Fruit fly (Drosophila melanogaster) whole organism, prepupa: ENCODE data around the gene CG34308.
A peak's percentile ranks its signal among the peaks of the same experiment; 100 is the strongest.

Experiments used
- Blimp-1 ChIP-seq: fragments of 200-800 bp; sonication (Bioruptor generic); optimal IDR thresholded peaks from 3 replicates; lab custom pipeline; 2017; ENCODE audit warnings: missing biosample characterization, missing genetic modification characterization, mild to moderate bottlenecking, moderate library complexity, missing genetic modification reagents
- CG10631 ChIP-seq: fragments of 200-800 bp; sonication (Bioruptor generic); optimal IDR thresholded peaks from 2 replicates; lab custom pipeline; 2016; ENCODE audit warnings: missing biosample characterization, missing genetic modification characterization
- CG11294 ChIP-seq: fragments of 200-800 bp; sonication (Bioruptor generic); IDR thresholded peaks from 2 replicates; pipeline ENCODE4 v1.3.6; 2022; ENCODE audit warnings: missing biosample characterization, missing genetic modification characterization
- CG11762 ChIP-seq: fragments of 200-800 bp; sonication (Bioruptor generic); optimal IDR thresholded peaks from 3 replicates; lab custom pipeline; 2016; ENCODE audit warnings: missing biosample characterization, missing genetic modification characterization; ENCODE audit not compliant: insufficient read depth
- CG15336 ChIP-seq: fragments of 200-800 bp; sonication (Bioruptor generic); IDR thresholded peaks from 2 replicates; pipeline ENCODE4 v1.3.6; 2022; ENCODE audit warnings: missing biosample characterization, missing genetic modification characterization
- CG1621 ChIP-seq: fragments of 200-800 bp; sonication (Bioruptor generic); optimal IDR thresholded peaks from 3 replicates; lab custom pipeline; 2018; ENCODE audit warnings: missing biosample characterization, mild to moderate bottlenecking, missing genetic modification characterization
- CG16779 ChIP-seq: fragments of 200-800 bp; sonication (Bioruptor generic); optimal IDR thresholded peaks from 3 replicates; lab custom pipeline; 2017; ENCODE audit warnings: missing biosample characterization, mild to moderate bottlenecking, missing genetic modification characterization
- CG31627 ChIP-seq: fragments of 200-800 bp; sonication (Bioruptor generic); optimal IDR thresholded peaks from 3 replicates; lab custom pipeline; 2016; ENCODE audit warnings: missing biosample characterization, missing genetic modification characterization
- CG32006 ChIP-seq: fragments of 200-800 bp; sonication (Bioruptor generic); optimal IDR thresholded peaks from 3 replicates; lab custom pipeline; 2017; ENCODE audit warnings: missing biosample characterization, mild to moderate bottlenecking, missing genetic modification characterization
- CG34406 ChIP-seq: fragments of 200-800 bp; sonication (Bioruptor generic); optimal IDR thresholded peaks from 3 replicates; lab custom pipeline; 2016; ENCODE audit warnings: missing biosample characterization, missing genetic modification characterization
- CG4318 ChIP-seq: fragments of 200-800 bp; sonication (Bioruptor generic); optimal IDR thresholded peaks from 3 replicates; lab custom pipeline; 2017; ENCODE audit warnings: missing biosample characterization, mild to moderate bottlenecking, missing genetic modification characterization
- CG6276 ChIP-seq: fragments of 200-800 bp; sonication (Bioruptor generic); optimal IDR thresholded peaks from 2 replicates; lab custom pipeline; 2017; ENCODE audit warnings: missing biosample characterization, mild to moderate bottlenecking, missing genetic modification characterization
- CG6792 ChIP-seq: fragments of 200-800 bp; sonication (Bioruptor generic); optimal IDR thresholded peaks from 3 replicates; lab custom pipeline; 2016; ENCODE audit warnings: missing biosample characterization, missing genetic modification characterization
- CG6808 ChIP-seq: fragments of 200-800 bp; sonication (Bioruptor generic); optimal IDR thresholded peaks from 3 replicates; lab custom pipeline; 2017; ENCODE audit warnings: missing biosample characterization, missing genetic modification characterization, mild to moderate bottlenecking, moderate library complexity, missing genetic modification reagents
- CG6854 ChIP-seq: fragments of 200-800 bp; sonication (Bioruptor generic); optimal IDR thresholded peaks from 2 replicates; lab custom pipeline; 2017; ENCODE audit warnings: missing biosample characterization, mild to moderate bottlenecking, missing genetic modification characterization
- CG7368 ChIP-seq: fragments of 200-800 bp; sonication (Bioruptor generic); optimal IDR thresholded peaks from 3 replicates; lab custom pipeline; 2016; ENCODE audit warnings: missing biosample characterization, missing genetic modification characterization
- CG8319 ChIP-seq: fragments of 200-800 bp; sonication (Bioruptor generic); optimal IDR thresholded peaks from 3 replicates; lab custom pipeline; 2016; ENCODE audit warnings: missing biosample characterization, missing genetic modification characterization
- CG9139 ChIP-seq: fragments of 200-800 bp; sonication (Bioruptor generic); optimal IDR thresholded peaks from 3 replicates; lab custom pipeline; 2017; ENCODE audit warnings: missing biosample characterization, mild to moderate bottlenecking, missing genetic modification characterization
- Eip75B ChIP-seq: fragments of 200-800 bp; sonication (Bioruptor generic); optimal IDR thresholded peaks from 3 replicates; lab custom pipeline; 2016; ENCODE audit warnings: missing biosample characterization, missing genetic modification characterization
- Eip78C ChIP-seq: fragments of 200-800 bp; sonication (Bioruptor generic); peaks from one replicate; lab custom pipeline; 2016; ENCODE audit warnings: missing biosample characterization, missing genetic modification characterization
- Ets21C ChIP-seq: fragments of 200-800 bp; sonication (Bioruptor generic); optimal IDR thresholded peaks from 3 replicates; lab custom pipeline; 2016; ENCODE audit warnings: missing biosample characterization, missing genetic modification characterization
- Ets96B ChIP-seq: fragments of 200-800 bp; optimal IDR thresholded peaks from 2 replicates; lab custom pipeline; 2019; ENCODE audit warnings: missing biosample characterization, mild to moderate bottlenecking, missing genetic modification characterization, moderate library complexity
- Gug ChIP-seq: fragments of 200-800 bp; sonication (Bioruptor generic); IDR thresholded peaks from 2 replicates; pipeline ENCODE4 v1.3.6; 2022; ENCODE audit warnings: missing biosample characterization, missing genetic modification characterization
- Hr38 ChIP-seq: sonication (Bioruptor generic); optimal IDR thresholded peaks from 2 replicates; lab custom pipeline; 2016; ENCODE audit warnings: missing biosample characterization, missing genetic modification characterization
- Hr39 ChIP-seq: fragments of 200-800 bp; sonication (Bioruptor generic); optimal IDR thresholded peaks from 2 replicates; lab custom pipeline; 2016; ENCODE audit warnings: missing biosample characterization, missing genetic modification characterization
- Hr4 ChIP-seq: fragments of 200-800 bp; sonication (Bioruptor generic); optimal IDR thresholded peaks from 3 replicates; lab custom pipeline; 2016; ENCODE audit warnings: missing biosample characterization, missing genetic modification characterization
- Lpt ChIP-seq: fragments of 200-800 bp; sonication (Bioruptor generic); optimal IDR thresholded peaks from 3 replicates; lab custom pipeline; 2016; ENCODE audit warnings: missing biosample characterization, missing genetic modification characterization
- Met ChIP-seq: fragments of 200-800 bp; sonication (Bioruptor generic); optimal IDR thresholded peaks from 3 replicates; lab custom pipeline; 2016; ENCODE audit warnings: missing biosample characterization, missing genetic modification characterization
- OdsH ChIP-seq: fragments of 200-800 bp; sonication (Bioruptor generic); optimal IDR thresholded peaks from 3 replicates; lab custom pipeline; 2016; ENCODE audit warnings: missing biosample characterization, missing genetic modification characterization
- Smox ChIP-seq: fragments of 200-800 bp; sonication (Bioruptor generic); optimal IDR thresholded peaks from 3 replicates; lab custom pipeline; 2016; ENCODE audit warnings: missing biosample characterization, missing genetic modification characterization
- Sox102F ChIP-seq: fragments of 200-800 bp; sonication (Bioruptor generic); optimal IDR thresholded peaks from 2 replicates; lab custom pipeline; 2016; ENCODE audit warnings: missing biosample characterization, mild to moderate bottlenecking, missing genetic modification characterization
- Sox14 ChIP-seq: fragments of 200-800 bp; sonication (Bioruptor generic); optimal IDR thresholded peaks from 3 replicates; lab custom pipeline; 2016; ENCODE audit warnings: missing biosample characterization, missing genetic modification characterization
- achi ChIP-seq: fragments of 200-800 bp; sonication (Bioruptor generic); optimal IDR thresholded peaks from 3 replicates; lab custom pipeline; 2016; ENCODE audit warnings: missing biosample characterization, missing genetic modification characterization
- dsx ChIP-seq: fragments of 200-800 bp; optimal IDR thresholded peaks from 3 replicates; lab custom pipeline; 2019; ENCODE audit warnings: missing biosample characterization, mild to moderate bottlenecking, missing genetic modification characterization, moderate library complexity; ENCODE audit not compliant: poor library complexity, severe bottlenecking
- eg ChIP-seq: fragments of 200-800 bp; sonication (Bioruptor generic); IDR thresholded peaks from 3 replicates; pipeline ENCODE4 v1.3.6; 2022; ENCODE audit warnings: missing biosample characterization, missing genetic modification characterization
- esn ChIP-seq: fragments of 200-800 bp; sonication (Bioruptor generic); optimal IDR thresholded peaks from 2 replicates; lab custom pipeline; 2016; ENCODE audit warnings: missing biosample characterization, mild to moderate bottlenecking, missing genetic modification characterization, moderate library complexity
- fd59A ChIP-seq: fragments of 200-800 bp; sonication (Bioruptor generic); optimal IDR thresholded peaks from 2 replicates; lab custom pipeline; 2017; ENCODE audit warnings: missing biosample characterization, mild to moderate bottlenecking, missing genetic modification characterization, missing genetic modification reagents
- fkh ChIP-seq: fragments of 200-800 bp; sonication (Bioruptor generic); optimal IDR thresholded peaks from 3 replicates; lab custom pipeline; 2017; ENCODE audit warnings: missing biosample characterization, mild to moderate bottlenecking, missing genetic modification characterization, moderate library complexity
- lz ChIP-seq: fragments of 200-800 bp; sonication (Bioruptor generic); optimal IDR thresholded peaks from 3 replicates; lab custom pipeline; 2016; ENCODE audit warnings: missing biosample characterization, missing genetic modification characterization
- net ChIP-seq: fragments of 200-800 bp; sonication (Bioruptor generic); optimal IDR thresholded peaks from 3 replicates; lab custom pipeline; 2016; ENCODE audit warnings: missing biosample characterization, missing genetic modification characterization
- pdm3 ChIP-seq: fragments of 200-800 bp; sonication (Bioruptor generic); optimal IDR thresholded peaks from 3 replicates; lab custom pipeline; 2016; ENCODE audit warnings: missing biosample characterization, missing genetic modification characterization
- salr ChIP-seq, 2 experiments: fragments of 200-800 bp; sonication (Bioruptor generic); optimal IDR thresholded peaks; 3 replicates each; lab custom pipeline; 2016 to 2018; ENCODE audit warnings: missing biosample characterization in 2 of 2, missing genetic modification characterization in 2 of 2, mild to moderate bottlenecking in 1 of 2
- spab ChIP-seq: fragments of 200-800 bp; sonication (Bioruptor generic); optimal IDR thresholded peaks from 2 replicates; lab custom pipeline; 2017; ENCODE audit warnings: missing biosample characterization, mild to moderate bottlenecking, missing genetic modification characterization, missing genetic modification reagents
- ss ChIP-seq, 2 experiments: fragments of 200-800 bp; sonication (Bioruptor generic); optimal IDR thresholded peaks; 2 replicates in 1 of 2; 3 replicates in 1 of 2; lab custom pipeline; 2017 to 2018; ENCODE audit warnings: mild to moderate bottlenecking in 2 of 2, missing biosample characterization in 2 of 2, missing genetic modification characterization in 2 of 2, moderate library complexity in 1 of 2
- svp ChIP-seq: fragments of 200-800 bp; sonication (Bioruptor generic); peaks from one replicate; lab custom pipeline; 2016; ENCODE audit warnings: missing biosample characterization, missing genetic modification characterization
- topi ChIP-seq: fragments of 200-800 bp; sonication (Bioruptor generic); optimal IDR thresholded peaks from 3 replicates; lab custom pipeline; 2016; ENCODE audit warnings: missing biosample characterization, missing genetic modification characterization
- vri ChIP-seq: fragments of 200-800 bp; sonication (Bioruptor generic); optimal IDR thresholded peaks from 3 replicates; lab custom pipeline; 2016; ENCODE audit warnings: missing biosample characterization, mild to moderate bottlenecking, missing genetic modification characterization

The CG34308 gene

dm6 chr3R:13047431-13047830, 41.6 kb upstream of the CG34308 start, which contains the start of gene CG31157:
CG31157 (plus strand) TSS chr3R:13047731.
- no peak for TF ChIP-seq Eip75B (GFP tag; lab: Kevin White, UChicago)
- no peak for TF ChIP-seq CG11294
- TF ChIP-seq Sox14 = no peak
- TF ChIP-seq CG1621 (tag; lab: Kevin White, UChicago) = no peak
- TF ChIP-seq Ets21C (GFP tag; lab: Kevin White, UChicago) = no peak
- no peak for TF ChIP-seq pdm3
- TF ChIP-seq spab (GFP tag; lab: Kevin White, UChicago) = no peak
- TF ChIP-seq OdsH = no peak
- no peak for TF ChIP-seq fd59A (GFP tag; lab: Kevin White, UChicago)
- TF ChIP-seq fkh (GFP tag; lab: Kevin White, UChicago) = no peak
- TF ChIP-seq CG34406 (GFP tag; lab: Kevin White, UChicago) = no peak
- TF ChIP-seq eg (GFP tag; lab: Robert Waterston, UW) = no peak
- no peak for TF ChIP-seq Lpt
- TF ChIP-seq Smox (GFP tag; lab: Kevin White, UChicago) = no peak
- TF ChIP-seq CG7368 (GFP tag; lab: Kevin White, UChicago) = no peak
- TF ChIP-seq vri (GFP tag; lab: Kevin White, UChicago) = no peak
- TF ChIP-seq Gug (GFP tag; lab: Robert Waterston, UW) = no peak
- no peak for TF ChIP-seq CG11762
- no peak for TF ChIP-seq ss (GFP tag; optimal IDR thresholded peaks at IDR 0.05; lab: Kevin White, UChicago)
- TF ChIP-seq, all 60 proteins: peak for 0

- peak; percentile 100 for TF ChIP-seq fkh (GFP tag; lab: Kevin White, UChicago)
- no peak for TF ChIP-seq Met (GFP tag; lab: Kevin White, UChicago)
- peak; percentile 95 for TF ChIP-seq svp (GFP tag; lab: Kevin White, UChicago)
- TF ChIP-seq eg (GFP tag; lab: Robert Waterston, UW) = peak; percentile 46; the same call in 2 of the 3 replicates
- TF ChIP-seq Sox102F = peak; percentile 67
- TF ChIP-seq CG34406 (GFP tag; lab: Kevin White, UChicago) = no peak
- TF ChIP-seq CG6854 (GFP tag; lab: Kevin White, UChicago) = peak; percentile 81
- peak; percentile 31 for TF ChIP-seq net
- TF ChIP-seq salr (GFP tag; optimal IDR thresholded peaks at IDR 0.05; lab: Kevin White, UChicago) = no peak
- no peak for TF ChIP-seq pdm3
- no peak for TF ChIP-seq lz (GFP tag; lab: Kevin White, UChicago)
- peak; percentile 25 for TF ChIP-seq CG1621 (tag; lab: Kevin White, UChicago)
- no peak for TF ChIP-seq CG31627 (GFP tag; lab: Kevin White, UChicago)
- no peak for TF ChIP-seq CG16779 (tag; lab: Kevin White, UChicago)
- TF ChIP-seq Eip75B (GFP tag; lab: Kevin White, UChicago) = peak; percentile 58
- no peak for TF ChIP-seq Smox (GFP tag; lab: Kevin White, UChicago)
- peak; percentile 96 for TF ChIP-seq dsx (GFP tag; lab: Kevin White, UChicago)
- peak; percentile 52 for TF ChIP-seq CG9139
- no peak for TF ChIP-seq spab (GFP tag; lab: Kevin White, UChicago)
- TF ChIP-seq vri (GFP tag; lab: Kevin White, UChicago) = peak; percentile 92
- no peak for TF ChIP-seq achi (GFP tag; lab: Kevin White, UChicago)
- no peak for TF ChIP-seq CG6808 (GFP tag; lab: Kevin White, UChicago)
- no peak for TF ChIP-seq Ets96B
- TF ChIP-seq CG7368 (GFP tag; lab: Kevin White, UChicago) = no peak
- TF ChIP-seq CG32006 (GFP tag; lab: Kevin White, UChicago) = no peak
- TF ChIP-seq CG8319 = no peak
- peak; percentile 86 for TF ChIP-seq Eip78C (GFP tag; lab: Kevin White, UChicago)
- no peak for TF ChIP-seq Hr39 (GFP tag; lab: Kevin White, UChicago)
- TF ChIP-seq Hr38 (GFP tag; lab: Kevin White, UChicago) = no peak
- TF ChIP-seq Gug (GFP tag; lab: Robert Waterston, UW) = no peak
- peak; percentile 55; the same call in 1 of the 2 replicates for TF ChIP-seq CG15336 (GFP tag; lab: Robert Waterston, UW)
- TF ChIP-seq CG6276 (GFP tag; lab: Kevin White, UChicago) = no peak
- no peak for TF ChIP-seq fd59A (GFP tag; lab: Kevin White, UChicago)
- peak; percentile 49 for TF ChIP-seq esn
- TF ChIP-seq Hr4 = no peak
- TF ChIP-seq topi (GFP tag; lab: Kevin White, UChicago) = peak; percentile 13
- TF ChIP-seq Lpt = peak; percentile 42
- no peak for TF ChIP-seq CG4318
- no peak for TF ChIP-seq OdsH
- no peak for TF ChIP-seq CG11762
- TF ChIP-seq CG10631 (GFP tag; lab: Kevin White, UChicago) = no peak
- peak in 1 of 2 experiments; percentile 47 for TF ChIP-seq ss (GFP tag; optimal IDR thresholded peaks at IDR 0.05; lab: Kevin White, UChicago)
- TF ChIP-seq CG11294 = no peak
- peak; percentile 32 for TF ChIP-seq CG6792
- no peak for TF ChIP-seq Ets21C (GFP tag; lab: Kevin White, UChicago)
- TF ChIP-seq Blimp-1 (GFP tag; lab: Kevin White, UChicago) = no peak
Measured at dm6 chr3R:13051298-13051723, 37.7 kb upstream of the CG34308 start, which contains the start of gene CG7966. CG7966 (minus strand) TSS chr3R:13051453.
